Fruit fly (Drosophila melanogaster) whole organism, prepupa: Measurements from ENCODE around the gene Pat1.
A peak's percentile ranks its signal among the peaks of the same experiment; 100 is the strongest.

Experiments used
- Blimp-1 ChIP-seq: fragments of 200-800 bp; sonication (Bioruptor generic); optimal IDR thresholded peaks from 3 replicates; lab custom pipeline; 2017; ENCODE audit warnings: missing biosample characterization, missing genetic modification characterization, mild to moderate bottlenecking, moderate library complexity, missing genetic modification reagents
- CG10669 ChIP-seq: fragments of 200-800 bp; sonication (Bioruptor generic); optimal IDR thresholded peaks from 3 replicates; lab custom pipeline; 2018; ENCODE audit warnings: missing biosample characterization, mild to moderate bottlenecking, missing genetic modification characterization, moderate library complexity
- CG11294 ChIP-seq: fragments of 200-800 bp; sonication (Bioruptor generic); IDR thresholded peaks from 2 replicates; pipeline ENCODE4 v1.3.6; 2022; ENCODE audit warnings: missing biosample characterization, missing genetic modification characterization
- CG11762 ChIP-seq: fragments of 200-800 bp; sonication (Bioruptor generic); optimal IDR thresholded peaks from 3 replicates; lab custom pipeline; 2016; ENCODE audit warnings: missing biosample characterization, missing genetic modification characterization; ENCODE audit not compliant: insufficient read depth
- CG11902 ChIP-seq: fragments of 200-800 bp; sonication (Bioruptor generic); optimal IDR thresholded peaks from 3 replicates; lab custom pipeline; 2016; ENCODE audit warnings: missing biosample characterization, missing genetic modification characterization
- CG15336 ChIP-seq: fragments of 200-800 bp; sonication (Bioruptor generic); IDR thresholded peaks from 2 replicates; pipeline ENCODE4 v1.3.6; 2022; ENCODE audit warnings: missing biosample characterization, missing genetic modification characterization
- CG16779 ChIP-seq: fragments of 200-800 bp; sonication (Bioruptor generic); optimal IDR thresholded peaks from 3 replicates; lab custom pipeline; 2017; ENCODE audit warnings: missing biosample characterization, mild to moderate bottlenecking, missing genetic modification characterization
- CG3032 ChIP-seq: fragments of 200-800 bp; optimal IDR thresholded peaks from 2 replicates; lab custom pipeline; 2019; ENCODE audit warnings: missing biosample characterization, mild to moderate bottlenecking, missing genetic modification characterization, moderate library complexity
- CG32006 ChIP-seq: fragments of 200-800 bp; sonication (Bioruptor generic); optimal IDR thresholded peaks from 3 replicates; lab custom pipeline; 2017; ENCODE audit warnings: missing biosample characterization, mild to moderate bottlenecking, missing genetic modification characterization
- CG34406 ChIP-seq: fragments of 200-800 bp; sonication (Bioruptor generic); optimal IDR thresholded peaks from 3 replicates; lab custom pipeline; 2016; ENCODE audit warnings: missing biosample characterization, missing genetic modification characterization
- CG3919 ChIP-seq: fragments of 200-800 bp; sonication (Bioruptor generic); optimal IDR thresholded peaks from 3 replicates; lab custom pipeline; 2016; ENCODE audit warnings: missing biosample characterization, missing genetic modification characterization
- CG4318 ChIP-seq: fragments of 200-800 bp; sonication (Bioruptor generic); optimal IDR thresholded peaks from 3 replicates; lab custom pipeline; 2017; ENCODE audit warnings: missing biosample characterization, mild to moderate bottlenecking, missing genetic modification characterization
- CG6163 ChIP-seq: fragments of 200-800 bp; sonication (Bioruptor generic); IDR thresholded peaks from 3 replicates; pipeline ENCODE4 v1.3.6; 2022; ENCODE audit warnings: missing biosample characterization, missing genetic modification characterization
- CG6276 ChIP-seq: fragments of 200-800 bp; sonication (Bioruptor generic); optimal IDR thresholded peaks from 2 replicates; lab custom pipeline; 2017; ENCODE audit warnings: missing biosample characterization, mild to moderate bottlenecking, missing genetic modification characterization
- CG6792 ChIP-seq: fragments of 200-800 bp; sonication (Bioruptor generic); optimal IDR thresholded peaks from 3 replicates; lab custom pipeline; 2016; ENCODE audit warnings: missing biosample characterization, missing genetic modification characterization
- CG6854 ChIP-seq: fragments of 200-800 bp; sonication (Bioruptor generic); optimal IDR thresholded peaks from 2 replicates; lab custom pipeline; 2017; ENCODE audit warnings: missing biosample characterization, mild to moderate bottlenecking, missing genetic modification characterization
- CG7368 ChIP-seq: fragments of 200-800 bp; sonication (Bioruptor generic); optimal IDR thresholded peaks from 3 replicates; lab custom pipeline; 2016; ENCODE audit warnings: missing biosample characterization, missing genetic modification characterization
- CG8119 ChIP-seq: fragments of 200-800 bp; sonication (Bioruptor generic); IDR thresholded peaks from 3 replicates; pipeline ENCODE4 v1.3.6; 2022; ENCODE audit warnings: missing biosample characterization, missing genetic modification characterization
- CG8319 ChIP-seq: fragments of 200-800 bp; sonication (Bioruptor generic); optimal IDR thresholded peaks from 3 replicates; lab custom pipeline; 2016; ENCODE audit warnings: missing biosample characterization, missing genetic modification characterization
- CG8632 ChIP-seq: fragments of 200-800 bp; sonication (Bioruptor generic); optimal IDR thresholded peaks from 3 replicates; lab custom pipeline; 2016; ENCODE audit warnings: missing biosample characterization, missing genetic modification characterization
- CG9139 ChIP-seq: fragments of 200-800 bp; sonication (Bioruptor generic); optimal IDR thresholded peaks from 3 replicates; lab custom pipeline; 2017; ENCODE audit warnings: missing biosample characterization, mild to moderate bottlenecking, missing genetic modification characterization
- Eip75B ChIP-seq: fragments of 200-800 bp; sonication (Bioruptor generic); optimal IDR thresholded peaks from 3 replicates; lab custom pipeline; 2016; ENCODE audit warnings: missing biosample characterization, missing genetic modification characterization
- Eip78C ChIP-seq: fragments of 200-800 bp; sonication (Bioruptor generic); peaks from one replicate; lab custom pipeline; 2016; ENCODE audit warnings: missing biosample characterization, missing genetic modification characterization
- Ets21C ChIP-seq: fragments of 200-800 bp; sonication (Bioruptor generic); optimal IDR thresholded peaks from 3 replicates; lab custom pipeline; 2016; ENCODE audit warnings: missing biosample characterization, missing genetic modification characterization
- Ets96B ChIP-seq: fragments of 200-800 bp; optimal IDR thresholded peaks from 2 replicates; lab custom pipeline; 2019; ENCODE audit warnings: missing biosample characterization, mild to moderate bottlenecking, missing genetic modification characterization, moderate library complexity
- Gug ChIP-seq: fragments of 200-800 bp; sonication (Bioruptor generic); IDR thresholded peaks from 2 replicates; pipeline ENCODE4 v1.3.6; 2022; ENCODE audit warnings: missing biosample characterization, missing genetic modification characterization
- Hr38 ChIP-seq: sonication (Bioruptor generic); optimal IDR thresholded peaks from 2 replicates; lab custom pipeline; 2016; ENCODE audit warnings: missing biosample characterization, missing genetic modification characterization
- Hr39 ChIP-seq: fragments of 200-800 bp; sonication (Bioruptor generic); optimal IDR thresholded peaks from 2 replicates; lab custom pipeline; 2016; ENCODE audit warnings: missing biosample characterization, missing genetic modification characterization
- Hr4 ChIP-seq: fragments of 200-800 bp; sonication (Bioruptor generic); optimal IDR thresholded peaks from 3 replicates; lab custom pipeline; 2016; ENCODE audit warnings: missing biosample characterization, missing genetic modification characterization
- Lpt ChIP-seq: fragments of 200-800 bp; sonication (Bioruptor generic); optimal IDR thresholded peaks from 3 replicates; lab custom pipeline; 2016; ENCODE audit warnings: missing biosample characterization, missing genetic modification characterization
- Met ChIP-seq: fragments of 200-800 bp; sonication (Bioruptor generic); optimal IDR thresholded peaks from 3 replicates; lab custom pipeline; 2016; ENCODE audit warnings: missing biosample characterization, missing genetic modification characterization
- Smox ChIP-seq: fragments of 200-800 bp; sonication (Bioruptor generic); optimal IDR thresholded peaks from 3 replicates; lab custom pipeline; 2016; ENCODE audit warnings: missing biosample characterization, missing genetic modification characterization
- Sox15 ChIP-seq: fragments of 200-800 bp; sonication (Bioruptor generic); optimal IDR thresholded peaks from 3 replicates; lab custom pipeline; 2016; ENCODE audit warnings: missing biosample characterization, missing genetic modification characterization
- achi ChIP-seq: fragments of 200-800 bp; sonication (Bioruptor generic); optimal IDR thresholded peaks from 3 replicates; lab custom pipeline; 2016; ENCODE audit warnings: missing biosample characterization, missing genetic modification characterization
- acj6 ChIP-seq: fragments of 200-800 bp; sonication (Bioruptor generic); optimal IDR thresholded peaks from 3 replicates; lab custom pipeline; 2016; ENCODE audit warnings: missing biosample characterization, missing genetic modification characterization
- dsx ChIP-seq: fragments of 200-800 bp; optimal IDR thresholded peaks from 3 replicates; lab custom pipeline; 2019; ENCODE audit warnings: missing biosample characterization, mild to moderate bottlenecking, missing genetic modification characterization, moderate library complexity; ENCODE audit not compliant: poor library complexity, severe bottlenecking
- esn ChIP-seq: fragments of 200-800 bp; sonication (Bioruptor generic); optimal IDR thresholded peaks from 2 replicates; lab custom pipeline; 2016; ENCODE audit warnings: missing biosample characterization, mild to moderate bottlenecking, missing genetic modification characterization, moderate library complexity
- fd59A ChIP-seq: fragments of 200-800 bp; sonication (Bioruptor generic); optimal IDR thresholded peaks from 2 replicates; lab custom pipeline; 2017; ENCODE audit warnings: missing biosample characterization, mild to moderate bottlenecking, missing genetic modification characterization, missing genetic modification reagents
- fkh ChIP-seq: fragments of 200-800 bp; sonication (Bioruptor generic); optimal IDR thresholded peaks from 3 replicates; lab custom pipeline; 2017; ENCODE audit warnings: missing biosample characterization, mild to moderate bottlenecking, missing genetic modification characterization, moderate library complexity
- lz ChIP-seq: fragments of 200-800 bp; sonication (Bioruptor generic); optimal IDR thresholded peaks from 3 replicates; lab custom pipeline; 2016; ENCODE audit warnings: missing biosample characterization, missing genetic modification characterization
- net ChIP-seq: fragments of 200-800 bp; sonication (Bioruptor generic); optimal IDR thresholded peaks from 3 replicates; lab custom pipeline; 2016; ENCODE audit warnings: missing biosample characterization, missing genetic modification characterization
- pdm3 ChIP-seq: fragments of 200-800 bp; sonication (Bioruptor generic); optimal IDR thresholded peaks from 3 replicates; lab custom pipeline; 2016; ENCODE audit warnings: missing biosample characterization, missing genetic modification characterization
- salr ChIP-seq, 2 experiments: fragments of 200-800 bp; sonication (Bioruptor generic); optimal IDR thresholded peaks; 3 replicates each; lab custom pipeline; 2016 to 2018; ENCODE audit warnings: missing biosample characterization in 2 of 2, missing genetic modification characterization in 2 of 2, mild to moderate bottlenecking in 1 of 2
- spab ChIP-seq: fragments of 200-800 bp; sonication (Bioruptor generic); optimal IDR thresholded peaks from 2 replicates; lab custom pipeline; 2017; ENCODE audit warnings: missing biosample characterization, mild to moderate bottlenecking, missing genetic modification characterization, missing genetic modification reagents
- svp ChIP-seq: fragments of 200-800 bp; sonication (Bioruptor generic); peaks from one replicate; lab custom pipeline; 2016; ENCODE audit warnings: missing biosample characterization, missing genetic modification characterization
- vri ChIP-seq: fragments of 200-800 bp; sonication (Bioruptor generic); optimal IDR thresholded peaks from 3 replicates; lab custom pipeline; 2016; ENCODE audit warnings: missing biosample characterization, mild to moderate bottlenecking, missing genetic modification characterization

Gene Pat1

DNA sequence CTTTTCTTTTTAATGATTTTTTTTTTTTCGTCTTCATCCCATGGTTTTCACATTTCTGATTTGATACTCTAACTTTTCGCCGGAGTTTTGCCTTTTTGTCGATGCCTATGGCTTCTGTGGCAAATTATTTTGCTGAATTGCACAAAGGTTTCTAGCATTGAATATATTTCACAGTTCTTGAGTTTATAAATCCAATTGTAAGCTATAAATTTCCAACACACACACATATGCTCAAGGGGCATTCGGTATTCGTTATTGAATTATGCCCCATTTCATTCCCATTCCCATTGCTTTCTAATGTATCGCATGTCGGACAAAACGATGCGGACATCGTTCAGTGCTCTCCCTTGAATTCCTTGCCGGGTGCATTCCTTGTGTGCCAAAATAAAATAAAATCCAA lies 24.9 kb downstream of the Pat1 start (continued):
- TF ChIP-seq CG10669 (GFP tag; lab: Kevin White, UChicago) (peak; percentile 28), Lpt (GFP tag; lab: Kevin White, UChicago) (no peak), Blimp-1 (GFP tag; lab: Kevin White, UChicago) (no peak), CG15336 (GFP tag; lab: Robert Waterston, UW) (peak; percentile 57; the same call in 1 of the 2 replicates), CG6163 (GFP tag; lab: Robert Waterston, UW) (peak; percentile 71), CG7368 (GFP tag; lab: Kevin White, UChicago) (no peak), CG11762 (GFP tag; lab: Kevin White, UChicago) (no peak), CG6792 (GFP tag; lab: Kevin White, UChicago) (no peak), spab (GFP tag; lab: Kevin White, UChicago) (no peak), CG9139 (GFP tag; lab: Kevin White, UChicago) (no peak), CG6854 (GFP tag; lab: Kevin White, UChicago) (no peak), Ets96B (tag; lab: Kevin White, UChicago) (peak; percentile 10), svp (GFP tag; lab: Kevin White, UChicago) (no peak)
- TF ChIP-seq, all 60 proteins: peak for 32

DNA sequence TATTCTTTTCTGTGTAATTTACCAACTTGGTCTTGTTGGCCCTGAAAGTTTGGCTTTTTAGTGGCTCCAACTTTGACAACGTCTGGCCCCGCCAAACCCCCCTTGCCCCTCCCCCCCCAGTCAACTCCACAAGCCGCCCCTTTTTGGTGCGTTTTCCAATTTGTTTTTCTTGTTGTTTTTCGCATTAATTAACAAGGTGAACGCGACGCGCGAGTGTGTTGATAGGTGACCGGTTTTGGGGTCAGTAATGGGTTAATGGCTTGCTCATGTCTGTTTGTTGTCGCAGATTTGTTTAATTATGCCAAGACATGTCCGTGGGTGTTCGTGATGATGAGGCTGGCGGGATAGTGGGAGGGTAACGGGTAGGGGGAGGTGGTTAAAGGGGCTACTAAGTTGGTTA lies 26.2 kb downstream of the Pat1 start:
- TF ChIP-seq CG9139 (GFP tag; lab: Kevin White, UChicago) (no peak), CG8119 (GFP tag; lab: Robert Waterston, UW) (no peak), Blimp-1 (GFP tag; lab: Kevin White, UChicago) (no peak), CG3919 (GFP tag; lab: Kevin White, UChicago) (no peak), CG11294 (GFP tag; lab: Robert Waterston, UW) (no peak), CG4318 (GFP tag; lab: Kevin White, UChicago) (no peak)
- TF ChIP-seq, all 60 proteins: peak for 0

DNA sequence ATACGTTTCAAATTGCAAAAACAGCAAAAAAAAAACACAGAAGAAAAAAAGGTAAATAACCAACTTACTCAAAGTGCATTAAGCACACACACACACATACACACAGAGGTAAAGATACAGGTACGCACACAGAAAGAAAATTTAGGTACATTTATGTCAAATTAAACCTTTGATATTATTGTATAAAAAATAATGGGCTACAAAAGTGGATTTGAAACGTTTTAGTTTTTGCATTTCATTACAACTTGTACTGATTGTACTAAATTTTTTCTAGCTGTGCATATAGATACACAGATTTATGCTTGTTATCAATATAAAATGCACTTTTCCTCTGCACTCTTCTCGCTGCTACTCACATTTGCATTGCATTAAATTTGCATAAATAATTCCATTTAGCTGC lies 26.8 kb downstream of the Pat1 start:
- no peak for TF ChIP-seq fkh (GFP tag; lab: Kevin White, UChicago)
- TF ChIP-seq CG32006 (GFP tag; lab: Kevin White, UChicago) = peak; percentile 69
- TF ChIP-seq lz (GFP tag; lab: Kevin White, UChicago) = no peak
- TF ChIP-seq CG15336 (GFP tag; lab: Robert Waterston, UW) = peak; percentile 62
- no peak for TF ChIP-seq CG16779 (tag; lab: Kevin White, UChicago)
- TF ChIP-seq acj6 = peak; percentile 30
- TF ChIP-seq Eip75B (GFP tag; lab: Kevin White, UChicago) = no peak
- TF ChIP-seq achi = peak; percentile 35
- no peak for TF ChIP-seq Sox15 (GFP tag; lab: Kevin White, UChicago)
- peak; percentile 59; the same call in 2 of the 3 replicates for TF ChIP-seq CG6163 (GFP tag; lab: Robert Waterston, UW)
- TF ChIP-seq pdm3 (GFP tag; lab: Kevin White, UChicago) = peak; percentile 42
- TF ChIP-seq Hr38 (GFP tag; lab: Kevin White, UChicago) = no peak
- TF ChIP-seq CG4318 (GFP tag; lab: Kevin White, UChicago) = peak; percentile 46
- TF ChIP-seq salr (GFP tag; optimal IDR thresholded peaks at IDR 0.05; lab: Kevin White, UChicago) = peak in 1 of 2 experiments; percentile 32
- TF ChIP-seq CG3032 (tag; lab: Kevin White, UChicago) = no peak
- TF ChIP-seq CG34406 (GFP tag; lab: Kevin White, UChicago) = no peak
- peak; percentile 13 for TF ChIP-seq CG11762 (GFP tag; lab: Kevin White, UChicago)
- TF ChIP-seq Gug (GFP tag; lab: Robert Waterston, UW) = peak; percentile 46
- TF ChIP-seq Hr4 (GFP tag; lab: Kevin White, UChicago) = peak; percentile 49
- peak; percentile 24 for TF ChIP-seq net
- no peak for TF ChIP-seq Met (GFP tag; lab: Kevin White, UChicago)
- no peak for TF ChIP-seq CG7368 (GFP tag; lab: Kevin White, UChicago)
- peak; percentile 70 for TF ChIP-seq Eip78C (GFP tag; lab: Kevin White, UChicago)
- TF ChIP-seq vri = no peak
- no peak for TF ChIP-seq spab (GFP tag; lab: Kevin White, UChicago)
- no peak for TF ChIP-seq Blimp-1 (GFP tag; lab: Kevin White, UChicago)
- TF ChIP-seq esn = no peak
- TF ChIP-seq CG8632 (GFP tag; lab: Kevin White, UChicago) = no peak
- peak; percentile 12 for TF ChIP-seq Lpt (GFP tag; lab: Kevin White, UChicago)
- TF ChIP-seq CG8319 (GFP tag; lab: Kevin White, UChicago) = no peak
- TF ChIP-seq CG10669 (GFP tag; lab: Kevin White, UChicago) = no peak
- no peak for TF ChIP-seq fd59A (GFP tag; lab: Kevin White, UChicago)
- TF ChIP-seq Smox (GFP tag; lab: Kevin White, UChicago) = no peak
- no peak for TF ChIP-seq dsx (GFP tag; lab: Kevin White, UChicago)
- TF ChIP-seq Ets21C = no peak
- peak; percentile 37 for TF ChIP-seq CG6276 (GFP tag; lab: Kevin White, UChicago)
- TF ChIP-seq CG11902 (GFP tag; lab: Kevin White, UChicago) = no peak
- TF ChIP-seq Hr39 = peak; percentile 5
